Worm (Caenorhabditis elegans): ENCODE measurements around the gene C55A1.4.
"Not testable (repeated sequence)": the region's sequence is repeated elsewhere in the genome, so short reads cannot be mapped to it uniquely, and the experiment has no call there.

C55A1.4 gene

ce11 chrV:15602253-15602652 is 40.8 kb downstream of the C55A1.4 start, which contains the start of gene fbxa-152:
Gene fbxa-152, minus strand, starts transcription at chrV:15602353.
- TF ChIP-seq unc-62 (GFP tag; optimal IDR thresholded peaks at IDR 0.05 in 1 of 2): peak in 1 of 2 experiments; percentile 39
- no peak for TF ChIP-seq unc-62 (tag; optimal IDR thresholded peaks at IDR 0.05)
- no peak for TF ChIP-seq lin-15B (tag; optimal IDR thresholded peaks at IDR 0.05)

DNA sequence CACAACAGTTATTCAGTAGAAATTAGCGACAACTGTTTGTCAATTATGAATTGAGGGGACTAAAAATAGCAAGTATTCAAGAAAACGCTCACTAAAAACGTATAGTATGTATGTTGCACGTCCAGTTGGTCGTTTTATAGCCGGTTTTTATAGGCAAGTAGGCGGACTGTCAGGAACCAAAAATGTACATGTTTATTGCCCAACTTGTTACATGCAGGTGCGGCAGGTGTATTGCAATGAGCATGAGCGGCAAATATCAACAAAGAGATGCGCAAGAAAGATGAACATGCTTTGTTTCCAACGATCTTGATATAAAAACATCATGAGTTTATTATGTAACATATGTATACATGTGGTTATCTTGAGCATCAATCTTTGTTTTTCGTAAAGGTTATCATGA is 43.3 kb downstream of the C55A1.4 start, which contains the start of gene B0391.14:
B0391.14 (minus strand) TSS at position 101 of the 400 bp plus-strand sequence.
- not testable (repeated sequence) for TF ChIP-seq hmg-1.1 (GFP tag; IDR thresholded peaks at IDR 0.05); skn-1 (tag; optimal IDR thresholded peaks at IDR 0.05); snpc-1.2 (GFP tag; IDR thresholded peaks at IDR 0.05)

ce11 chrV:15594573-15594972 is 48.5 kb downstream of the C55A1.4 start, which contains the start of gene fbxa-139:
Gene fbxa-139, minus strand, starts transcription at chrV:15594673.
- TF ChIP-seq sdz-12 (GFP tag; optimal IDR thresholded peaks at IDR 0.05): no peak
- no peak for TF ChIP-seq pqm-1 (tag; optimal IDR thresholded peaks at IDR 0.05)
- no peak for TF ChIP-seq T26A8.4 (GFP tag; IDR thresholded peaks at IDR 0.05)
- no peak for TF ChIP-seq F37D6.2 (tag; optimal IDR thresholded peaks at IDR 0.05)
- no peak for TF ChIP-seq nhr-42 (GFP tag; IDR thresholded peaks at IDR 0.05)
